Fruit fly (Drosophila melanogaster) whole organism, embryonic: ENCODE measurements around the gene CG10470.

Experiments
- Asciz ChIP-seq: fragments of 200-800 bp; sonication (Bioruptor generic); optimal IDR thresholded peaks from 2 replicates; lab custom pipeline; 2017; ENCODE audit warnings: missing biosample characterization, mild to moderate bottlenecking, missing genetic modification characterization, missing genetic modification reagents
- B-H1 ChIP-seq: fragments of 200-800 bp; sonication (Bioruptor generic); IDR thresholded peaks from 3 replicates; pipeline ENCODE4 v1.3.6; 2022; ENCODE audit warnings: missing biosample characterization, missing genetic modification characterization
- CG10979 ChIP-seq: fragments of 200-800 bp; sonication (Bioruptor generic); optimal IDR thresholded peaks from 2 replicates; lab custom pipeline; 2018; ENCODE audit warnings: missing biosample characterization, mild to moderate bottlenecking, missing genetic modification characterization, moderate library complexity
- CG11085 ChIP-seq: fragments of 200-800 bp; sonication (Bioruptor generic); IDR thresholded peaks from 2 replicates; pipeline ENCODE4 v1.3.6; 2022; ENCODE audit warnings: missing biosample characterization, missing genetic modification characterization
- CG12219 ChIP-seq: fragments of 200-800 bp; sonication (Bioruptor generic); optimal IDR thresholded peaks from 3 replicates; lab custom pipeline; 2018; ENCODE audit warnings: missing biosample characterization, mild to moderate bottlenecking, missing genetic modification characterization
- CG12299 ChIP-seq: fragments of 200-800 bp; sonication (Bioruptor generic); optimal IDR thresholded peaks from 2 replicates; lab custom pipeline; 2018; ENCODE audit warnings: missing biosample characterization, mild to moderate bottlenecking, missing genetic modification characterization
- CG12744 ChIP-seq: fragments of 200-800 bp; sonication (Bioruptor generic); optimal IDR thresholded peaks from 2 replicates; lab custom pipeline; 2016; ENCODE audit warnings: missing biosample characterization, missing genetic modification characterization
- CG13287 ChIP-seq: fragments of 200-800 bp; sonication (Bioruptor generic); IDR thresholded peaks from 2 replicates; pipeline ENCODE4 v1.3.6; 2022; ENCODE audit warnings: missing biosample characterization, missing genetic modification characterization; ENCODE audit not compliant: partially characterized antibody
- CG15479 ChIP-seq: fragments of 200-800 bp; sonication (Bioruptor generic); optimal IDR thresholded peaks from 3 replicates; lab custom pipeline; 2019; ENCODE audit warnings: missing biosample characterization, mild to moderate bottlenecking, missing genetic modification characterization, moderate library complexity
- CG18619 ChIP-seq: fragments of 200-800 bp; sonication (Bioruptor generic); optimal IDR thresholded peaks from 3 replicates; lab custom pipeline; 2017; ENCODE audit warnings: missing biosample characterization, mild to moderate bottlenecking, missing genetic modification characterization
- CG2129 ChIP-seq: fragments of 200-800 bp; sonication (Bioruptor generic); IDR thresholded peaks from 2 replicates; pipeline ENCODE4 v1.3.6; 2022; ENCODE audit warnings: missing biosample characterization, missing genetic modification characterization; ENCODE audit not compliant: partially characterized antibody
- CG2202 ChIP-seq: fragments of 200-800 bp; sonication (Bioruptor generic); optimal IDR thresholded peaks from 2 replicates; lab custom pipeline; 2018; ENCODE audit warnings: missing biosample characterization, mild to moderate bottlenecking, missing genetic modification characterization
- CG4282 ChIP-seq: fragments of 200-800 bp; sonication (Bioruptor generic); optimal IDR thresholded peaks from 2 replicates; lab custom pipeline; 2016; ENCODE audit warnings: missing biosample characterization, missing genetic modification characterization
- CG4328 ChIP-seq: fragments of 200-800 bp; sonication (Bioruptor generic); optimal IDR thresholded peaks from 3 replicates; lab custom pipeline; 2017; ENCODE audit warnings: missing biosample characterization, missing genetic modification reagents, missing genetic modification characterization
- CG4360 ChIP-seq: fragments of 200-800 bp; sonication (Bioruptor generic); IDR thresholded peaks from 2 replicates; pipeline ENCODE4 v1.3.6; 2022; ENCODE audit warnings: missing biosample characterization, missing genetic modification characterization
- CG4854 ChIP-seq: fragments of 200-800 bp; sonication (Bioruptor generic); optimal IDR thresholded peaks from 2 replicates; lab custom pipeline; 2016; ENCODE audit warnings: missing biosample characterization, missing genetic modification characterization, inconsistent platforms
- CG7357 ChIP-seq: fragments of 200-800 bp; sonication (Bioruptor generic); IDR thresholded peaks from 3 replicates; pipeline ENCODE4 v1.3.6; 2022; ENCODE audit warnings: missing biosample characterization, missing genetic modification characterization
- CG7372 ChIP-seq: fragments of 200-800 bp; sonication (Bioruptor generic); IDR thresholded peaks from 2 replicates; pipeline ENCODE4 v1.3.6; 2022; ENCODE audit warnings: missing biosample characterization, missing genetic modification characterization
- CG7786 ChIP-seq: fragments of 200-800 bp; sonication (Bioruptor generic); optimal IDR thresholded peaks from 2 replicates; lab custom pipeline; 2016; ENCODE audit warnings: missing biosample characterization, missing genetic modification characterization
- CG7839 ChIP-seq: fragments of 200-800 bp; sonication (Bioruptor generic); optimal IDR thresholded peaks from 3 replicates; lab custom pipeline; 2018; ENCODE audit warnings: missing biosample characterization, mild to moderate bottlenecking, missing genetic modification characterization, moderate library complexity
- CG7928 ChIP-seq: fragments of 200-800 bp; sonication (Bioruptor generic); optimal IDR thresholded peaks from 2 replicates; lab custom pipeline; 2017; ENCODE audit warnings: missing biosample characterization, mild to moderate bottlenecking, missing genetic modification characterization
- CG8359 ChIP-seq: fragments of 200-800 bp; sonication (Bioruptor generic); optimal IDR thresholded peaks from 2 replicates; lab custom pipeline; 2017; ENCODE audit warnings: missing biosample characterization, mild to moderate bottlenecking, missing genetic modification characterization, borderline replicate concordance
- CG8924 ChIP-seq: fragments of 200-800 bp; optimal IDR thresholded peaks from 3 replicates; lab custom pipeline; 2019; ENCODE audit warnings: missing biosample characterization, mild to moderate bottlenecking, missing genetic modification characterization, moderate library complexity
- CG8944 ChIP-seq: fragments of 200-800 bp; sonication (Bioruptor generic); optimal IDR thresholded peaks from 3 replicates; lab custom pipeline; 2016; ENCODE audit warnings: missing biosample characterization, missing genetic modification characterization
- D19B ChIP-seq: fragments of 200-800 bp; sonication (Bioruptor generic); optimal IDR thresholded peaks from 2 replicates; lab custom pipeline; 2017; ENCODE audit warnings: missing biosample characterization, mild to moderate bottlenecking, missing genetic modification characterization
- Dll ChIP-seq: fragments of 200-800 bp; sonication (Bioruptor generic); IDR thresholded peaks from 4 replicates; pipeline ENCODE4 v1.3.6; 2022; ENCODE audit warnings: missing biosample characterization, missing genetic modification characterization; ENCODE audit not compliant: partially characterized antibody
- E2f2 ChIP-seq: fragments of 200-800 bp; sonication (Bioruptor generic); IDR thresholded peaks from 2 replicates; pipeline ENCODE4 v1.3.6; 2022; ENCODE audit warnings: missing biosample characterization, missing genetic modification characterization
- Ets97D ChIP-seq: fragments of 200-800 bp; sonication (Bioruptor generic); optimal IDR thresholded peaks from 3 replicates; lab custom pipeline; 2016; ENCODE audit warnings: missing biosample characterization, missing genetic modification characterization
- HmgD ChIP-seq: fragments of 200-800 bp; sonication (Bioruptor generic); optimal IDR thresholded peaks from 3 replicates; lab custom pipeline; 2016; ENCODE audit warnings: missing biosample characterization, missing genetic modification characterization
- Hmr ChIP-seq: fragments of 200-800 bp; sonication (Bioruptor generic); optimal IDR thresholded peaks from 3 replicates; lab custom pipeline; 2017; ENCODE audit warnings: mild to moderate bottlenecking, missing biosample characterization, missing genetic modification reagents, missing genetic modification characterization
- Hr78 ChIP-seq, 2 experiments: fragments of 200-800 bp in 1 of 2; fragments of >200 bp in 1 of 2; sonication (Bioruptor generic) in 1 of 2; optimal IDR thresholded peaks; 2 replicates each; lab custom pipeline; 2017 to 2019; ENCODE audit warnings: missing biosample characterization in 2 of 2, missing genetic modification characterization in 2 of 2, mild to moderate bottlenecking in 1 of 2, moderate library complexity in 1 of 2
- MBD-R2 ChIP-seq: fragments of 200-800 bp; sonication (Bioruptor generic); IDR thresholded peaks from 2 replicates; pipeline ENCODE4 v1.3.6; 2022; ENCODE audit warnings: missing biosample characterization, missing genetic modification characterization
- Mad ChIP-seq: fragments of 200-800 bp; sonication (Bioruptor generic); optimal IDR thresholded peaks from 2 replicates; lab custom pipeline; 2016; ENCODE audit warnings: missing biosample characterization, missing genetic modification characterization
- Xbp1 ChIP-seq: fragments of 200-800 bp; sonication (Bioruptor generic); optimal IDR thresholded peaks from 3 replicates; lab custom pipeline; 2016; ENCODE audit warnings: missing biosample characterization, mild to moderate bottlenecking, missing genetic modification characterization
- YL-1 ChIP-seq: fragments of 200-800 bp; sonication (Bioruptor generic); optimal IDR thresholded peaks from 3 replicates; lab custom pipeline; 2017; ENCODE audit warnings: missing biosample characterization, mild to moderate bottlenecking, missing genetic modification characterization
- ash1 ChIP-seq: fragments of 200-800 bp; sonication (Bioruptor generic); optimal IDR thresholded peaks from 2 replicates; lab custom pipeline; 2018; ENCODE audit warnings: missing biosample characterization, mild to moderate bottlenecking, missing genetic modification characterization
- bsh ChIP-seq, 2 experiments: fragments of 200-800 bp; sonication (Bioruptor generic); optimal IDR thresholded peaks; 2 replicates each; lab custom pipeline; 2017 to 2018; ENCODE audit warnings: mild to moderate bottlenecking in 2 of 2, missing biosample characterization in 2 of 2, missing genetic modification characterization in 2 of 2, moderate library complexity in 1 of 2
- ftz-f1 ChIP-seq: fragments of 200-800 bp; sonication (Bioruptor generic); optimal IDR thresholded peaks from 2 replicates; lab custom pipeline; 2016; ENCODE audit warnings: missing biosample characterization, missing genetic modification characterization
- gfzf ChIP-seq: fragments of 200-800 bp; sonication (Bioruptor generic); optimal IDR thresholded peaks from 2 replicates; lab custom pipeline; 2016; ENCODE audit warnings: missing biosample characterization, mild to moderate bottlenecking, missing genetic modification characterization, moderate library complexity
- gsb ChIP-seq: fragments of 200-800 bp; sonication (Bioruptor generic); IDR thresholded peaks from 2 replicates; pipeline ENCODE4 v1.3.6; 2022; ENCODE audit warnings: missing biosample characterization, missing genetic modification characterization
- insv ChIP-seq, 2 experiments: fragments of 200-800 bp; sonication (Bioruptor generic); optimal IDR thresholded peaks; 3 replicates each; lab custom pipeline; 2016 to 2018; ENCODE audit warnings: missing biosample characterization in 2 of 2, missing genetic modification characterization in 2 of 2
- lbe ChIP-seq: fragments of 200-800 bp; sonication (Bioruptor generic); optimal IDR thresholded peaks from 2 replicates; lab custom pipeline; 2016; ENCODE audit warnings: missing biosample characterization, mild to moderate bottlenecking, missing genetic modification characterization
- mam ChIP-seq: fragments of 200-800 bp; sonication (Bioruptor generic); optimal IDR thresholded peaks from 3 replicates; lab custom pipeline; 2016; ENCODE audit warnings: missing biosample characterization, missing genetic modification characterization
- nerfin-2 ChIP-seq: fragments of 200-800 bp; sonication (Bioruptor generic); IDR thresholded peaks from 2 replicates; pipeline ENCODE4 v1.3.6; 2022; ENCODE audit warnings: missing biosample characterization, missing genetic modification characterization; ENCODE audit not compliant: partially characterized antibody
- rib ChIP-seq: fragments of 200-800 bp; sonication (Bioruptor generic); IDR thresholded peaks from 2 replicates; pipeline ENCODE4 v1.3.6; 2022; ENCODE audit warnings: missing biosample characterization, missing genetic modification characterization
- row ChIP-seq: fragments of 200-800 bp; sonication (Bioruptor generic); IDR thresholded peaks from 3 replicates; pipeline ENCODE4 v1.3.6; 2022; ENCODE audit warnings: missing biosample characterization, missing genetic modification characterization
- unc-4 ChIP-seq: fragments of 200-800 bp; sonication (Bioruptor generic); IDR thresholded peaks from 2 replicates; pipeline ENCODE4 v1.3.6; 2022; ENCODE audit warnings: missing biosample characterization, missing genetic modification characterization; ENCODE audit not compliant: partially characterized antibody
- yki ChIP-seq: fragments of >200 bp; optimal IDR thresholded peaks from 3 replicates; lab custom pipeline; 2018
- z ChIP-seq: fragments of 200-800 bp; sonication (Bioruptor generic); IDR thresholded peaks from 3 replicates; pipeline ENCODE4 v1.3.6; 2022; ENCODE audit warnings: missing biosample characterization, missing genetic modification characterization

CG10470 gene

DNA sequence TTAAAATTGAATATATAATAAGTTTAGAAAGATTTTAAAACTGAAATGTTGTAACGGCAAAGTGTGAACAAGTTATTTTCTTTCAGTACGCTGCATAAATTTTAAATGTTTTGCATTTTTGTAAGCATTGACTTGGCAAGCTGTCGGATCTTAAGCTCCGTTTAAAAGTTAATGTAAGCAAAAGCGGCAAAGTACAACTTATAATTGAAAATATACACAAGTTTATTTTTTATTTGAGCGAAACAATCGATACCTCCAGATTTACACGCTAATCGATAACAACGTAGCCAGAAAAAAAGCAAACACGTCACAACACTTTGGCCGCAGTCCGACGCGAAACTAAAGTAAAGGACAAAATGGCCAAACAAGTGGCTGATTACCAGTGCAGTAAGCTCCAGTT, 7.3 kb upstream of the CG10470 start, which contains the start of gene Catsup (continued):
- TF ChIP-seq CG13287 (GFP tag; lab: Robert Waterston, UW) = peak; percentile 84
- no peak for TF ChIP-seq CG15479 (GFP tag; lab: Kevin White, UChicago)
- no peak for TF ChIP-seq insv (GFP tag; optimal IDR thresholded peaks at IDR 0.05; lab: Kevin White, UChicago)
- no peak for TF ChIP-seq CG11085
- TF ChIP-seq Ets97D = no peak
- TF ChIP-seq HmgD (GFP tag; lab: Kevin White, UChicago) = no peak
- TF ChIP-seq Xbp1 = peak; percentile 24
- TF ChIP-seq Dll (GFP tag; lab: Robert Waterston, UW) = peak; percentile 85
- TF ChIP-seq CG10979 (tag; lab: Kevin White, UChicago) = no peak
- TF ChIP-seq YL-1 (GFP tag; lab: Kevin White, UChicago) = peak; percentile 52
- peak; percentile 39; the same call in 1 of the 2 replicates for TF ChIP-seq E2f2

DNA sequence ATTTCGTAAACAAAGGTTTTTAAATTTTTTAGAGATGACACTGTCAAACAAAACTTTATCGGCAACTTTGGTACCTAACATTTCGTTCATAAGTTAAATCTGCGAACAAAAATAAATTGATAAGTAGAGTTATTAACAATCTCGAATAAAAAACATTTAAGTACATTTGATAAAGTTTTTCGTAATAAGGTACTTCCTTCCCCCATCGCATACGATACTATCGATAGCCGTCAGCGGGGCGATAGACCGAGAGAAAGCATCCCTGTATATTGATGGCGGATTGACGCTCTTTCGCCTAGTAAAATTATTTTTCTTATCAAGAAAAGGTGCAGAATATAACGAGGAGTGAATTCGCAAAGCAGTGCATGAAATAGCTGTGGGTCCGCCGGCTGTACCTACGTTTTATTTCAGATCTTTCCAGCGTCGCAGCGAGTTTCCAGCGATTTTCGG, 3.7 kb upstream of the CG10470 start, which contains the start of the genes Ttc19 and Acn:
Gene Ttc19 (minus strand): TSS at position 38 of the 450 bp plus-strand sequence.
Gene Acn (plus strand): TSS at position 245 of the 450 bp plus-strand sequence.
- TF ChIP-seq ash1 (no peak), CG12744 (peak; percentile 77), CG12219 (peak; percentile 59), CG8924 (tag; lab: Kevin White, UChicago) (peak; percentile 85), D19B (GFP tag; lab: Kevin White, UChicago) (peak; percentile 44), z (GFP tag; lab: Robert Waterston, UW) (no peak), CG4282 (peak; percentile 89), mam (GFP tag; lab: Kevin White, UChicago) (peak; percentile 93), yki (lab: Kevin White, UChicago) (no peak), bsh (GFP tag; optimal IDR thresholded peaks at IDR 0.05; lab: Kevin White, UChicago) (peak; percentile 7 to 80), MBD-R2 (GFP tag; lab: Robert Waterston, UW) (peak; percentile 95), lbe (GFP tag; lab: Kevin White, UChicago) (peak; percentile 70), row (peak; percentile 96), CG8359 (GFP tag; lab: Kevin White, UChicago) (peak; percentile 59), Xbp1 (peak; percentile 90), HmgD (GFP tag; lab: Kevin White, UChicago) (peak; percentile 89), CG12299 (tag; lab: Kevin White, UChicago) (peak; percentile 51), Hr78 (GFP tag; optimal IDR thresholded peaks at IDR 0.05; lab: Kevin White, UChicago) (no peak), CG8944 (GFP tag; lab: Kevin White, UChicago) (peak; percentile 91), CG2202 (peak; percentile 66), CG18619 (GFP tag; lab: Kevin White, UChicago) (peak; percentile 76), CG7357 (GFP tag; lab: Robert Waterston, UW) (peak; percentile 49; the same call in 1 of the 3 replicates), nerfin-2 (GFP tag; lab: Robert Waterston, UW) (peak; percentile 87), CG7372 (peak; percentile 77), CG4360 (no peak), Asciz (no peak), ftz-f1 (peak; percentile 40), gfzf (GFP tag; lab: Kevin White, UChicago) (peak; percentile 37), CG4328 (GFP tag; lab: Kevin White, UChicago) (peak; percentile 75), CG4854 (GFP tag; lab: Kevin White, UChicago) (peak; percentile 78), CG7839 (peak; percentile 78), CG7928 (GFP tag; lab: Kevin White, UChicago) (peak; percentile 49), unc-4 (GFP tag; lab: Robert Waterston, UW) (peak; percentile 92), B-H1 (peak; percentile 70), rib (peak; percentile 75), CG7786 (GFP tag; lab: Kevin White, UChicago) (peak; percentile 91), Hmr (GFP tag; lab: Kevin White, UChicago) (no peak), Mad (GFP tag; lab: Kevin White, UChicago) (peak; percentile 81), gsb (peak; percentile 44; the same call in 1 of the 2 replicates), CG2129 (peak; percentile 97)
